Worm (Caenorhabditis elegans) whole organism, L1 larva: ENCODE data around the gene skr-3.

Experiments
- C34B4.2 ChIP-seq: sonication (generic microtip); optimal IDR thresholded peaks from 2 replicates; lab custom pipeline; 2017; ENCODE audit warnings: mild to moderate bottlenecking, missing genetic modification characterization, missing compliant biosample characterization
- F16B12.6 ChIP-seq: fragments of 150-350 bp; optimal IDR thresholded peaks from 2 replicates; lab custom pipeline; 2014; ENCODE audit warnings: missing biosample characterization, missing genetic modification characterization
- Y116A8C.19 ChIP-seq: sonication (generic microtip); optimal IDR thresholded peaks from 2 replicates; lab custom pipeline; 2016; ENCODE audit warnings: missing compliant biosample characterization, missing genetic modification characterization, borderline replicate concordance
- ama-1 ChIP-seq: fragments of 150-350 bp; optimal IDR thresholded peaks from 2 replicates; lab custom pipeline; 2014
- ceh-82 ChIP-seq, 3 experiments: fragments of 150-350 bp in 1 of 3; sonication (generic microtip) in 2 of 3; optimal IDR thresholded peaks; 2 replicates each; lab custom pipeline; 2014 to 2017; ENCODE audit warnings: missing biosample characterization in 3 of 3, missing genetic modification characterization in 3 of 3
- ceh-90 ChIP-seq: sonication (generic microtip); optimal IDR thresholded peaks from 2 replicates; lab custom pipeline; 2016; ENCODE audit warnings: missing genetic modification characterization, missing compliant biosample characterization
- dpl-1 ChIP-seq, 3 experiments: fragments of 150-350 bp in 2 of 3; sonication (generic microtip) in 1 of 3; optimal IDR thresholded peaks; 2 replicates each; lab custom pipeline; 2014 to 2017; ENCODE audit warnings: missing biosample characterization in 3 of 3, missing genetic modification characterization in 3 of 3, missing genetic modification reagents in 3 of 3
- dsc-1 ChIP-seq: sonication (generic microtip); optimal IDR thresholded peaks from 2 replicates; lab custom pipeline; 2016; ENCODE audit warnings: mild to moderate bottlenecking, missing genetic modification characterization, missing compliant biosample characterization
- efl-1 ChIP-seq, 4 experiments: fragments of 150-350 bp; optimal IDR thresholded peaks in 3 of 4; peaks in 1 of 4; 1 replicate in 1 of 4; 2 replicates in 3 of 4; lab custom pipeline; 2014; ENCODE audit warnings: missing biosample characterization in 2 of 4, missing genetic modification characterization in 2 of 4, missing genetic modification reagents in 2 of 4
- egl-13 ChIP-seq: sonication (generic microtip); optimal IDR thresholded peaks from 2 replicates; lab custom pipeline; 2016; ENCODE audit warnings: missing genotype, missing genetic modification reagents, missing genetic modification characterization, missing compliant biosample characterization
- elt-3 ChIP-seq, 6 experiments: fragments of 150-350 bp in 1 of 6; sonication (generic microtip); optimal IDR thresholded peaks; 2 replicates each; lab custom pipeline; 2017 to 2018; ENCODE audit warnings: missing biosample characterization in 6 of 6, missing genetic modification characterization in 6 of 6, inconsistent platforms in 1 of 6
- fkh-4 ChIP-seq: sonication (generic microtip); optimal IDR thresholded peaks from 2 replicates; lab custom pipeline; 2016; ENCODE audit warnings: missing compliant biosample characterization, missing genetic modification characterization, borderline replicate concordance
- fkh-8 ChIP-seq: sonication (generic microtip); optimal IDR thresholded peaks from 2 replicates; lab custom pipeline; 2016; ENCODE audit warnings: mild to moderate bottlenecking, missing genetic modification characterization, missing compliant biosample characterization
- hlh-4 ChIP-seq: sonication (generic microtip); optimal IDR thresholded peaks from 2 replicates; lab custom pipeline; 2016; ENCODE audit warnings: mild to moderate bottlenecking, missing genetic modification characterization, missing compliant biosample characterization
- hpl-2 ChIP-seq: fragments of 150-350 bp; optimal IDR thresholded peaks from 2 replicates; lab custom pipeline; 2014; ENCODE audit warnings: missing biosample characterization, missing genetic modification reagents, missing genetic modification characterization
- isw-1 ChIP-seq: fragments of 200-800 bp; sonication (Bioruptor generic); IDR thresholded peaks from 2 replicates; pipeline ENCODE4 v1.3.6; 2022; ENCODE audit warnings: missing genetic modification characterization, missing compliant biosample characterization
- jun-1 ChIP-seq: fragments of 150-350 bp; optimal IDR thresholded peaks from 2 replicates; lab custom pipeline; 2014; ENCODE audit warnings: missing biosample characterization, missing genetic modification reagents, missing genetic modification characterization
- lin-13 ChIP-seq: fragments of 150-350 bp; optimal IDR thresholded peaks from 2 replicates; lab custom pipeline; 2014; ENCODE audit warnings: missing biosample characterization, missing genetic modification reagents, missing genetic modification characterization
- lin-14 ChIP-seq: fragments of 200-800 bp; sonication (Bioruptor generic); optimal IDR thresholded peaks from 2 replicates; lab custom pipeline; 2018; ENCODE audit warnings: mild to moderate bottlenecking, missing genetic modification characterization, moderate library complexity, missing compliant biosample characterization
- lin-39 ChIP-seq: fragments of 150-350 bp; optimal IDR thresholded peaks from 2 replicates; lab custom pipeline; 2014; ENCODE audit warnings: missing biosample characterization, missing genetic modification reagents, missing genetic modification characterization
- lsy-2 ChIP-seq, 2 experiments: fragments of 150-350 bp; optimal IDR thresholded peaks; 2 replicates each; lab custom pipeline; 2014; ENCODE audit warnings: missing biosample characterization in 2 of 2, missing genetic modification characterization in 2 of 2
- mab-9 ChIP-seq: fragments of 200-800 bp; sonication (Bioruptor generic); IDR thresholded peaks from 2 replicates; pipeline ENCODE4 v1.3.6; 2022; ENCODE audit warnings: missing genetic modification reagents, missing genetic modification characterization, missing compliant biosample characterization
- mef-2 ChIP-seq: fragments of 150-350 bp; optimal IDR thresholded peaks from 2 replicates; lab custom pipeline; 2014; ENCODE audit warnings: missing biosample characterization, missing genetic modification characterization
- mep-1 ChIP-seq: fragments of 150-350 bp; optimal IDR thresholded peaks from 2 replicates; lab custom pipeline; 2014; ENCODE audit warnings: missing biosample characterization, missing genetic modification characterization
- nhr-12 ChIP-seq: sonication (generic microtip); optimal IDR thresholded peaks from 2 replicates; lab custom pipeline; 2017; ENCODE audit warnings: missing biosample characterization, missing genetic modification characterization
- nhr-19 ChIP-seq: fragments of 200-800 bp; sonication (Bioruptor generic); conservative IDR thresholded peaks from 2 replicates; pipeline ENCODE4 v1.3.6; 2022; ENCODE audit warnings: missing genetic modification characterization, missing compliant biosample characterization
- pax-3 ChIP-seq: fragments of 200-800 bp; sonication (Bioruptor generic); optimal IDR thresholded peaks from 2 replicates; lab custom pipeline; 2018; ENCODE audit warnings: mild to moderate bottlenecking, missing genetic modification characterization, moderate library complexity, missing compliant biosample characterization
- skn-1 ChIP-seq: fragments of 150-350 bp; optimal IDR thresholded peaks from 2 replicates; lab custom pipeline; 2014; ENCODE audit warnings: missing biosample characterization, missing genetic modification characterization
- sox-4 ChIP-seq: sonication (generic microtip); optimal IDR thresholded peaks from 2 replicates; lab custom pipeline; 2016; ENCODE audit warnings: missing genetic modification characterization, missing compliant biosample characterization
- sptf-1 ChIP-seq: fragments of 150-350 bp; optimal IDR thresholded peaks from 2 replicates; lab custom pipeline; 2014; ENCODE audit warnings: missing biosample characterization, missing genetic modification characterization
- swsn-7 ChIP-seq: sonication (generic microtip); optimal IDR thresholded peaks from 2 replicates; lab custom pipeline; 2016; ENCODE audit warnings: missing genetic modification characterization, missing compliant biosample characterization
- unc-130 ChIP-seq: fragments of 150-350 bp; optimal IDR thresholded peaks from 2 replicates; lab custom pipeline; 2017; ENCODE audit warnings: missing biosample characterization, missing genetic modification characterization, inconsistent platforms
- unc-30 ChIP-seq: sonication (generic microtip); optimal IDR thresholded peaks from 2 replicates; lab custom pipeline; 2017; ENCODE audit warnings: missing biosample characterization, missing genetic modification characterization
- zag-1 ChIP-seq: fragments of 150-350 bp; optimal IDR thresholded peaks from 2 replicates; lab custom pipeline; 2014; ENCODE audit warnings: missing biosample characterization, missing genetic modification characterization

skr-3 gene

ce11 chrV:16145009-16145408 is 24.1 kb downstream of the skr-3 start:
- no peak for TF ChIP-seq lin-39 (tag; lab: Kevin White, UChicago)
- TF ChIP-seq hlh-4, result no peak
- no peak for TF ChIP-seq jun-1
- TF ChIP-seq ama-1 (lab: Kevin White, UChicago), result no peak
- no peak for TF ChIP-seq dpl-1 (GFP tag; optimal IDR thresholded peaks at IDR 0.05; lab: Kevin White, UChicago)
- no peak for TF ChIP-seq fkh-8 (tag; lab: Kevin White, UChicago)
- no peak for TF ChIP-seq C34B4.2
- no peak for TF ChIP-seq zag-1
- no peak for TF ChIP-seq ceh-82 (tag; optimal IDR thresholded peaks at IDR 0.05; lab: Kevin White, UChicago)

- TF ChIP-seq fkh-8 (tag; lab: Kevin White, UChicago) (no peak), lsy-2 (tag; optimal IDR thresholded peaks at IDR 0.05; lab: Kevin White, UChicago) (no peak), dsc-1 (tag; lab: Kevin White, UChicago) (no peak), skn-1 (tag; lab: Kevin White, UChicago) (no peak), F16B12.6 (tag; lab: Kevin White, UChicago) (no peak), isw-1 (GFP tag; lab: Robert Waterston, UW) (no peak), swsn-7 (no peak), efl-1 (optimal IDR thresholded peaks at IDR 0.05; lab: Kevin White, UChicago) (no peak), efl-1 (GFP tag; optimal IDR thresholded peaks at IDR 0.05 in 1 of 2; lab: Kevin White, UChicago) (no peak), nhr-19 (no peak), ama-1 (lab: Kevin White, UChicago) (no peak), dpl-1 (GFP tag; optimal IDR thresholded peaks at IDR 0.05; lab: Kevin White, UChicago) (no peak), mef-2 (tag; lab: Kevin White, UChicago) (no peak)
Observed at ce11 chrV:16148805-16149204, 27.9 kb downstream of the skr-3 start, which contains the start of gene F10A3.4. Gene F10A3.4, plus strand, starts transcription at chrV:16149105.

- TF ChIP-seq sox-4 (tag; lab: Kevin White, UChicago) (no peak), Y116A8C.19 (tag; lab: Kevin White, UChicago) (no peak)
Observed at ce11 chrV:16153375-16153774, 32.5 kb downstream of the skr-3 start, which contains the start of gene str-254. Gene str-254, minus strand, starts transcription at chrV:16153475.

- no peak for TF ChIP-seq sptf-1
- no peak for TF ChIP-seq mef-2 (tag; lab: Kevin White, UChicago)
- no peak for TF ChIP-seq lin-14 (GFP tag; lab: Kevin White, UChicago)
- TF ChIP-seq dpl-1 (GFP tag; optimal IDR thresholded peaks at IDR 0.05; lab: Kevin White, UChicago), result no peak
- TF ChIP-seq hpl-2 (GFP tag; lab: Kevin White, UChicago), result no peak
- no peak for TF ChIP-seq lin-13 (GFP tag; lab: Kevin White, UChicago)
- TF ChIP-seq hlh-4, result no peak
- TF ChIP-seq pax-3, result no peak
- no peak for TF ChIP-seq mab-9 (GFP tag; lab: Robert Waterston, UW)
- TF ChIP-seq unc-130 (tag; lab: Kevin White, UChicago), result no peak
- TF ChIP-seq ceh-90 (tag; lab: Kevin White, UChicago), result no peak
- no peak for TF ChIP-seq mep-1 (tag; lab: Kevin White, UChicago)
- TF ChIP-seq elt-3 (tag; optimal IDR thresholded peaks at IDR 0.05; lab: Kevin White, UChicago), result no peak
- no peak for TF ChIP-seq jun-1
- TF ChIP-seq nhr-12 (tag; lab: Kevin White, UChicago), result no peak
Observed at ce11 chrV:16155111-16155510, 34.2 kb downstream of the skr-3 start, which contains the start of gene str-97. Gene str-97, minus strand, starts transcription at chrV:16155211.

- TF ChIP-seq skn-1 (tag; lab: Kevin White, UChicago) (no peak), ceh-82 (tag; optimal IDR thresholded peaks at IDR 0.05; lab: Kevin White, UChicago) (no peak), isw-1 (GFP tag; lab: Robert Waterston, UW) (no peak), unc-30 (no peak), fkh-4 (no peak), egl-13 (tag; lab: Kevin White, UChicago) (no peak)
Observed at ce11 chrV:16158391-16158790, 37.5 kb downstream of the skr-3 start, which contains the start of gene str-99. Gene str-99, minus strand, starts transcription at chrV:16158491.
